Fruit fly (Drosophila melanogaster) whole organism, embryonic: ENCODE results near the gene sdt.
A peak's percentile ranks its signal among the peaks of the same experiment; 100 is the strongest.

Experiments
- Antp ChIP-seq: fragments of 200-800 bp; sonication (Bioruptor generic); optimal IDR thresholded peaks from 3 replicates; lab custom pipeline; 2016; ENCODE audit warnings: missing biosample characterization, missing genetic modification characterization
- BEAF-32 ChIP-seq: fragments of 200-800 bp; sonication (Bioruptor generic); optimal IDR thresholded peaks from 3 replicates; lab custom pipeline; 2017; ENCODE audit warnings: missing biosample characterization, missing genetic modification characterization, mild to moderate bottlenecking, moderate library complexity, missing genetic modification reagents
- Bgb ChIP-seq: fragments of 200-800 bp; sonication (Bioruptor generic); IDR thresholded peaks from 2 replicates; pipeline ENCODE4 v1.3.6; 2022; ENCODE audit warnings: missing biosample characterization, missing genetic modification characterization; ENCODE audit not compliant: partially characterized antibody
- CG11093 ChIP-seq: fragments of 200-800 bp; sonication (Bioruptor generic); IDR thresholded peaks from 3 replicates; pipeline ENCODE4 v1.3.6; 2022; ENCODE audit warnings: missing biosample characterization, missing genetic modification characterization
- CG11560 ChIP-seq: fragments of 200-800 bp; sonication (Bioruptor generic); IDR thresholded peaks from 3 replicates; pipeline ENCODE4 v1.3.6; 2022; ENCODE audit warnings: missing biosample characterization, missing genetic modification characterization
- CG12236 ChIP-seq: fragments of 200-800 bp; sonication (Bioruptor generic); optimal IDR thresholded peaks from 2 replicates; lab custom pipeline; 2016; ENCODE audit warnings: missing biosample characterization, missing genetic modification characterization
- CG13296 ChIP-seq: fragments of 200-800 bp; sonication (Bioruptor generic); optimal IDR thresholded peaks from 3 replicates; lab custom pipeline; 2018; ENCODE audit warnings: missing biosample characterization, mild to moderate bottlenecking, missing genetic modification characterization
- CG13775 ChIP-seq: fragments of 200-800 bp; sonication (Bioruptor generic); optimal IDR thresholded peaks from 3 replicates; lab custom pipeline; 2017; ENCODE audit warnings: missing biosample characterization, mild to moderate bottlenecking, missing genetic modification characterization
- CG14667 ChIP-seq: fragments of 200-800 bp; sonication (Bioruptor generic); IDR thresholded peaks from 2 replicates; pipeline ENCODE4 v1.3.6; 2022; ENCODE audit warnings: missing biosample characterization, missing genetic modification characterization
- CG1602 ChIP-seq: fragments of 200-800 bp; sonication (Bioruptor generic); optimal IDR thresholded peaks from 3 replicates; lab custom pipeline; 2016; ENCODE audit warnings: missing biosample characterization, missing genetic modification characterization
- CG17802 ChIP-seq: fragments of 200-800 bp; sonication (Bioruptor generic); optimal IDR thresholded peaks from 2 replicates; lab custom pipeline; 2018; ENCODE audit warnings: missing biosample characterization, mild to moderate bottlenecking, missing genetic modification characterization, moderate library complexity
- CG18011 ChIP-seq: fragments of 200-800 bp; sonication (Bioruptor generic); optimal IDR thresholded peaks from 2 replicates; lab custom pipeline; 2017; ENCODE audit warnings: missing biosample characterization, missing genetic modification characterization, mild to moderate bottlenecking, moderate library complexity, missing genotype
- CG2129 ChIP-seq: fragments of 200-800 bp; sonication (Bioruptor generic); IDR thresholded peaks from 2 replicates; pipeline ENCODE4 v1.3.6; 2022; ENCODE audit warnings: missing biosample characterization, missing genetic modification characterization; ENCODE audit not compliant: partially characterized antibody
- CG30020 ChIP-seq: fragments of 200-800 bp; optimal IDR thresholded peaks from 2 replicates; lab custom pipeline; 2019; ENCODE audit warnings: missing biosample characterization, mild to moderate bottlenecking, missing genetic modification characterization, moderate library complexity
- CG4282 ChIP-seq: fragments of 200-800 bp; sonication (Bioruptor generic); optimal IDR thresholded peaks from 2 replicates; lab custom pipeline; 2016; ENCODE audit warnings: missing biosample characterization, missing genetic modification characterization
- CG4424 ChIP-seq: fragments of 200-800 bp; sonication (Bioruptor generic); optimal IDR thresholded peaks from 3 replicates; lab custom pipeline; 2016; ENCODE audit warnings: missing biosample characterization, missing genetic modification characterization
- CG6765 ChIP-seq: fragments of 200-800 bp; sonication (Bioruptor generic); optimal IDR thresholded peaks from 3 replicates; lab custom pipeline; 2017; ENCODE audit warnings: missing biosample characterization, mild to moderate bottlenecking, missing genetic modification characterization
- CG7963 ChIP-seq: fragments of 200-800 bp; sonication (Bioruptor generic); IDR thresholded peaks from 3 replicates; pipeline ENCODE4 v1.3.6; 2022; ENCODE audit warnings: missing biosample characterization, missing genetic modification characterization; ENCODE audit not compliant: partially characterized antibody
- CG8944 ChIP-seq: fragments of 200-800 bp; sonication (Bioruptor generic); optimal IDR thresholded peaks from 3 replicates; lab custom pipeline; 2016; ENCODE audit warnings: missing biosample characterization, missing genetic modification characterization
- CG9817 ChIP-seq: fragments of 200-800 bp; sonication (Bioruptor generic); optimal IDR thresholded peaks from 2 replicates; lab custom pipeline; 2018; ENCODE audit warnings: missing biosample characterization, mild to moderate bottlenecking, missing genetic modification characterization, moderate library complexity
- CHES-1-like ChIP-seq: fragments of 200-800 bp; sonication (Bioruptor generic); optimal IDR thresholded peaks from 2 replicates; lab custom pipeline; 2016; ENCODE audit warnings: missing biosample characterization, missing genetic modification characterization
- Gug ChIP-seq: fragments of 200-800 bp; sonication (Bioruptor generic); IDR thresholded peaks from 4 replicates; pipeline ENCODE4 v1.3.6; 2022; ENCODE audit warnings: missing biosample characterization, missing genetic modification characterization
- HHEX ChIP-seq: fragments of 200-800 bp; sonication (Bioruptor generic); optimal IDR thresholded peaks from 3 replicates; lab custom pipeline; 2017; ENCODE audit warnings: missing biosample characterization, mild to moderate bottlenecking, missing genetic modification characterization, missing genetic modification reagents
- Hand ChIP-seq: fragments of 200-800 bp; sonication (Bioruptor generic); optimal IDR thresholded peaks from 2 replicates; lab custom pipeline; 2017; ENCODE audit warnings: mild to moderate bottlenecking, missing biosample characterization, missing genetic modification reagents, missing genetic modification characterization
- Hr51 ChIP-seq, 2 experiments: fragments of 200-800 bp; sonication (Bioruptor generic); optimal IDR thresholded peaks; 2 replicates in 1 of 2; 3 replicates in 1 of 2; lab custom pipeline; 2016 to 2018; ENCODE audit warnings: missing biosample characterization in 2 of 2, missing genetic modification characterization in 2 of 2, mild to moderate bottlenecking in 1 of 2, moderate library complexity in 1 of 2
- Ssrp ChIP-seq: fragments of 200-800 bp; sonication (Bioruptor generic); optimal IDR thresholded peaks from 2 replicates; lab custom pipeline; 2018; ENCODE audit warnings: missing biosample characterization, mild to moderate bottlenecking, missing genetic modification characterization, moderate library complexity
- Xbp1 ChIP-seq: fragments of 200-800 bp; sonication (Bioruptor generic); optimal IDR thresholded peaks from 3 replicates; lab custom pipeline; 2016; ENCODE audit warnings: missing biosample characterization, mild to moderate bottlenecking, missing genetic modification characterization
- ap ChIP-seq: fragments of 200-800 bp; sonication (Bioruptor generic); IDR thresholded peaks from 2 replicates; pipeline ENCODE4 v1.3.6; 2022; ENCODE audit warnings: missing biosample characterization, missing genetic modification characterization
- ash1 ChIP-seq: fragments of 200-800 bp; sonication (Bioruptor generic); optimal IDR thresholded peaks from 2 replicates; lab custom pipeline; 2018; ENCODE audit warnings: missing biosample characterization, mild to moderate bottlenecking, missing genetic modification characterization
- cato ChIP-seq: fragments of 200-800 bp; sonication (Bioruptor generic); optimal IDR thresholded peaks from 2 replicates; lab custom pipeline; 2016; ENCODE audit warnings: missing biosample characterization, missing genetic modification characterization, borderline replicate concordance
- chinmo ChIP-seq: fragments of 200-800 bp; sonication (Bioruptor generic); IDR thresholded peaks from 4 replicates; pipeline ENCODE4 v1.3.6; 2022; ENCODE audit warnings: missing biosample characterization, missing genetic modification characterization; ENCODE audit not compliant: partially characterized antibody
- chm ChIP-seq: fragments of 200-800 bp; sonication (Bioruptor generic); IDR thresholded peaks from 2 replicates; pipeline ENCODE4 v1.3.6; 2022; ENCODE audit warnings: missing biosample characterization, missing genetic modification characterization
- crc ChIP-seq: fragments of 200-800 bp; sonication (Bioruptor generic); optimal IDR thresholded peaks from 2 replicates; lab custom pipeline; 2016; ENCODE audit warnings: missing biosample characterization, missing genetic modification characterization
- dati ChIP-seq: fragments of 200-800 bp; sonication (Bioruptor generic); IDR thresholded peaks from 2 replicates; pipeline ENCODE4 v1.3.6; 2022; ENCODE audit warnings: missing biosample characterization, missing genetic modification characterization
- fd96Cb ChIP-seq: fragments of 200-800 bp; sonication (Bioruptor generic); optimal IDR thresholded peaks from 2 replicates; lab custom pipeline; 2018; ENCODE audit warnings: missing biosample characterization, mild to moderate bottlenecking, missing genetic modification characterization, moderate library complexity
- ftz-f1 ChIP-seq: fragments of 200-800 bp; sonication (Bioruptor generic); optimal IDR thresholded peaks from 2 replicates; lab custom pipeline; 2016; ENCODE audit warnings: missing biosample characterization, missing genetic modification characterization
- ind ChIP-seq: fragments of 200-800 bp; sonication (Bioruptor generic); optimal IDR thresholded peaks from 3 replicates; lab custom pipeline; 2016; ENCODE audit warnings: missing biosample characterization, missing genetic modification characterization
- jing ChIP-seq: fragments of 200-800 bp; sonication (Bioruptor generic); optimal IDR thresholded peaks from 2 replicates; lab custom pipeline; 2018; ENCODE audit warnings: missing biosample characterization, mild to moderate bottlenecking, missing genetic modification characterization
- ken ChIP-seq: fragments of 200-800 bp; sonication (Bioruptor generic); IDR thresholded peaks from 3 replicates; pipeline ENCODE4 v1.3.6; 2022; ENCODE audit warnings: missing biosample characterization, missing genetic modification characterization
- klu ChIP-seq: fragments of 200-800 bp; sonication (Bioruptor generic); IDR thresholded peaks from 2 replicates; pipeline ENCODE4 v1.3.6; 2022; ENCODE audit warnings: missing biosample characterization, missing genetic modification characterization
- luna ChIP-seq: fragments of 200-800 bp; sonication (Bioruptor generic); optimal IDR thresholded peaks from 2 replicates; lab custom pipeline; 2016; ENCODE audit warnings: missing biosample characterization, missing genetic modification characterization
- mam ChIP-seq: fragments of 200-800 bp; sonication (Bioruptor generic); optimal IDR thresholded peaks from 3 replicates; lab custom pipeline; 2016; ENCODE audit warnings: missing biosample characterization, missing genetic modification characterization
- nerfin-1 ChIP-seq: fragments of 200-800 bp; sonication (Bioruptor generic); optimal IDR thresholded peaks from 3 replicates; lab custom pipeline; 2019; ENCODE audit warnings: missing biosample characterization, mild to moderate bottlenecking, missing genetic modification characterization, moderate library complexity
- pita ChIP-seq: fragments of 200-800 bp; sonication (Bioruptor generic); optimal IDR thresholded peaks from 2 replicates; lab custom pipeline; 2017; ENCODE audit warnings: missing biosample characterization, mild to moderate bottlenecking, missing genetic modification characterization
- pnt ChIP-seq: fragments of 200-800 bp; sonication (Bioruptor generic); optimal IDR thresholded peaks from 3 replicates; lab custom pipeline; 2016; ENCODE audit warnings: missing biosample characterization, missing genetic modification characterization
- ranshi ChIP-seq: fragments of 200-800 bp; sonication (Bioruptor generic); IDR thresholded peaks from 2 replicates; pipeline ENCODE4 v1.3.6; 2022; ENCODE audit warnings: missing biosample characterization, missing genetic modification characterization
- run ChIP-seq: fragments of 200-800 bp; sonication (Bioruptor generic); optimal IDR thresholded peaks from 3 replicates; lab custom pipeline; 2018; ENCODE audit warnings: missing biosample characterization, mild to moderate bottlenecking, missing genetic modification characterization
- tup ChIP-seq: fragments of 200-800 bp; sonication (Bioruptor generic); optimal IDR thresholded peaks from 2 replicates; lab custom pipeline; 2016; ENCODE audit warnings: missing biosample characterization, mild to moderate bottlenecking, missing genetic modification characterization, moderate library complexity
- twi ChIP-seq: fragments of 200-800 bp; optimal IDR thresholded peaks from 2 replicates; lab custom pipeline; 2019; ENCODE audit warnings: missing biosample characterization, mild to moderate bottlenecking, missing genetic modification characterization, moderate library complexity

The sdt gene

dm6 chrX:8141353-8142066 lies 36.8 kb upstream of the sdt start (continued):
- no peak for TF ChIP-seq ftz-f1 (GFP tag; lab: Kevin White, UChicago)
- TF ChIP-seq chm (GFP tag; lab: Robert Waterston, UW) = no peak
- no peak for TF ChIP-seq CG17802
- TF ChIP-seq Hr51 (GFP tag; optimal IDR thresholded peaks at IDR 0.05; lab: Kevin White, UChicago) = peak; percentile 23 to 37
- TF ChIP-seq Ssrp = no peak
- no peak for TF ChIP-seq jing
- TF ChIP-seq ken = no peak
- no peak for TF ChIP-seq CG18011 (GFP tag; lab: Kevin White, UChicago)
- TF ChIP-seq CG1602 (GFP tag; lab: Kevin White, UChicago) = no peak
- no peak for TF ChIP-seq CG13296 (GFP tag; lab: Kevin White, UChicago)
- no peak for TF ChIP-seq luna
- TF ChIP-seq fd96Cb (tag; lab: Kevin White, UChicago) = no peak
- no peak for TF ChIP-seq CG12236
- TF ChIP-seq tup (GFP tag; lab: Kevin White, UChicago) = no peak
- TF ChIP-seq ranshi (GFP tag; lab: Robert Waterston, UW) = peak; percentile 14; the same call in 1 of the 2 replicates
- peak; percentile 27 for TF ChIP-seq CG13775 (GFP tag; lab: Kevin White, UChicago)
- no peak for TF ChIP-seq CG8944 (GFP tag; lab: Kevin White, UChicago)
- no peak for TF ChIP-seq CG11093 (GFP tag; lab: Robert Waterston, UW)
- 0 out of 4 replicates have a peak, but pooled peaks have one; percentile 61 for TF ChIP-seq chinmo (GFP tag; lab: Robert Waterston, UW)
- no peak for TF ChIP-seq CG6765 (GFP tag; lab: Kevin White, UChicago)
- TF ChIP-seq Antp = peak; percentile 28
- TF ChIP-seq Bgb = peak; percentile 35; the same call in 1 of the 2 replicates
- no peak for TF ChIP-seq ash1 (GFP tag; lab: Kevin White, UChicago)
- TF ChIP-seq BEAF-32 (GFP tag; lab: Kevin White, UChicago) = no peak
- TF ChIP-seq klu = no peak
- TF ChIP-seq pita (GFP tag; lab: Kevin White, UChicago) = no peak
- TF ChIP-seq ind (GFP tag; lab: Kevin White, UChicago) = peak; percentile 10
- TF ChIP-seq cato (GFP tag; lab: Kevin White, UChicago) = no peak
- no peak for TF ChIP-seq HHEX (GFP tag; lab: Kevin White, UChicago)
- TF ChIP-seq dati (GFP tag; lab: Robert Waterston, UW) = no peak
- TF ChIP-seq CG11560 = no peak
- peak; percentile 11 for TF ChIP-seq crc (GFP tag; lab: Kevin White, UChicago)
- peak; percentile 4 for TF ChIP-seq Hand (GFP tag; lab: Kevin White, UChicago)
- TF ChIP-seq CG30020 = no peak
- no peak for TF ChIP-seq CG14667 (GFP tag; lab: Robert Waterston, UW)
- TF ChIP-seq twi = no peak
- TF ChIP-seq CHES-1-like (GFP tag; lab: Kevin White, UChicago) = peak; percentile 11
- no peak for TF ChIP-seq ap
- no peak for TF ChIP-seq CG4282 (GFP tag; lab: Kevin White, UChicago)
- no peak for TF ChIP-seq run (tag; lab: Kevin White, UChicago)
- TF ChIP-seq CG9817 (tag; lab: Kevin White, UChicago) = no peak
- TF ChIP-seq CG4424 (GFP tag; lab: Kevin White, UChicago) = no peak
- no peak for TF ChIP-seq Gug
- TF ChIP-seq CG2129 (GFP tag; lab: Robert Waterston, UW) = no peak
- peak; percentile 72 for TF ChIP-seq nerfin-1 (tag; lab: Kevin White, UChicago)
- TF ChIP-seq CG7963 (GFP tag; lab: Robert Waterston, UW) = no peak
- TF ChIP-seq Xbp1 (GFP tag; lab: Kevin White, UChicago) = peak; percentile 16
- peak; percentile 51 for TF ChIP-seq mam (GFP tag; lab: Kevin White, UChicago)
- no peak for TF ChIP-seq pnt (GFP tag; lab: Kevin White, UChicago)
